Fruit fly (Drosophila melanogaster): ENCODE data around the gene Mpi.

Gene Mpi

dm6 chr3R:9800644-9801330 is 41.4 kb downstream of the Mpi start, which contains the start of the genes CG9467 and CG8526:
Gene CG9467 (minus strand): TSS chr3R:9801026.
Gene CG8526 (plus strand): TSS chr3R:9801280.
- no peak; the same call in 1 of the 2 replicates for TF ChIP-seq stc (GFP tag; IDR thresholded peaks at IDR 0.05)
- TF ChIP-seq CG14441 (GFP tag; IDR thresholded peaks at IDR 0.05): peak; percentile 58
- TF ChIP-seq CG4404 (GFP tag; IDR thresholded peaks at IDR 0.05): peak; percentile 68
- peak; percentile 24; the same call in 1 of the 2 replicates for TF ChIP-seq crol (GFP tag; IDR thresholded peaks at IDR 0.05)
- TF ChIP-seq Med (GFP tag): peak; percentile 80
- no peak for TF ChIP-seq toy (GFP tag; IDR thresholded peaks at IDR 0.05)
- TF ChIP-seq chn (GFP tag; optimal IDR thresholded peaks at IDR 0.05): peak; percentile 44
- no peak for TF ChIP-seq CG17568 (GFP tag; optimal IDR thresholded peaks at IDR 0.05)
- peak; percentile 73 for TF ChIP-seq vnd (GFP tag; IDR thresholded peaks at IDR 0.05; ENCODE audit: partially characterized antibody)
- TF ChIP-seq CG17361 (GFP tag; IDR thresholded peaks at IDR 0.05): peak; percentile 87
- peak; percentile 76 for TF ChIP-seq CG7928 (GFP tag; optimal IDR thresholded peaks at IDR 0.05)
- TF ChIP-seq CG2712 (tag; optimal IDR thresholded peaks at IDR 0.05): peak; percentile 80
- TF ChIP-seq CG15601 (tag; optimal IDR thresholded peaks at IDR 0.05): peak; percentile 65
- TF ChIP-seq CG17328 (GFP tag; IDR thresholded peaks at IDR 0.05): no peak
- TF ChIP-seq CG4424 (GFP tag; optimal IDR thresholded peaks at IDR 0.05): peak; percentile 76
- peak; percentile 49 for TF ChIP-seq caup (GFP tag; optimal IDR thresholded peaks at IDR 0.05; ENCODE audit: severe bottlenecking)
- TF ChIP-seq inv (GFP tag; IDR thresholded peaks at IDR 0.05; ENCODE audit: partially characterized antibody): peak; percentile 73
- peak; percentile 15 for TF ChIP-seq pum (GFP tag; optimal IDR thresholded peaks at IDR 0.05)
- peak in 1 of 2 experiments; percentile 48 for TF ChIP-seq bsh (GFP tag; optimal IDR thresholded peaks at IDR 0.05)
- TF ChIP-seq CG11695 (GFP tag; IDR thresholded peaks at IDR 0.05): peak; percentile 23; the same call in 1 of the 3 replicates
- peak; percentile 79 for TF ChIP-seq trem (tag; optimal IDR thresholded peaks at IDR 0.05)
- peak; percentile 2 for TF ChIP-seq maf-S (GFP tag; optimal IDR thresholded peaks at IDR 0.05)
- TF ChIP-seq CG2129 (GFP tag; IDR thresholded peaks at IDR 0.05; ENCODE audit: partially characterized antibody): peak; percentile 66
- no peak for TF ChIP-seq dan (GFP tag; IDR thresholded peaks at IDR 0.05)
- TF ChIP-seq Taf1 (GFP tag; IDR thresholded peaks at IDR 0.05): peak; percentile 21; the same call in 1 of the 2 replicates
- peak; percentile 23 for TF ChIP-seq CG1647 (GFP tag; optimal IDR thresholded peaks at IDR 0.05)
- peak; percentile 70; the same call in 1 of the 3 replicates for TF ChIP-seq hb (GFP tag; IDR thresholded peaks at IDR 0.05; ENCODE audit: partially characterized antibody)
- TF ChIP-seq CG15073 (GFP tag; optimal IDR thresholded peaks at IDR 0.05): peak; percentile 54
- peak; percentile 44 for TF ChIP-seq Sry-β (GFP tag; optimal IDR thresholded peaks at IDR 0.05)
- peak; percentile 84 for TF ChIP-seq CG10462 (GFP tag; optimal IDR thresholded peaks at IDR 0.05)
- TF ChIP-seq BEAF-32 (GFP tag; optimal IDR thresholded peaks at IDR 0.05): peak; percentile 89
- TF ChIP-seq CG8924 (tag; optimal IDR thresholded peaks at IDR 0.05): peak; percentile 77
- peak; percentile 90 for TF ChIP-seq Scr (GFP tag; IDR thresholded peaks at IDR 0.05; ENCODE audit: partially characterized antibody)
- peak in 1 of 2 experiments; percentile 37 for TF ChIP-seq insv (GFP tag; optimal IDR thresholded peaks at IDR 0.05)
- peak; percentile 61; the same call in 1 of the 3 replicates for TF ChIP-seq dysf (GFP tag; IDR thresholded peaks at IDR 0.05)
- peak; percentile 13 for TF ChIP-seq tup (GFP tag; optimal IDR thresholded peaks at IDR 0.05)
- peak; percentile 75 for TF ChIP-seq lilli (GFP tag; optimal IDR thresholded peaks at IDR 0.05)
- TF ChIP-seq CG6175 (GFP tag; IDR thresholded peaks at IDR 0.05): no peak
- TF ChIP-seq CG32772 (GFP tag; IDR thresholded peaks at IDR 0.05): peak; percentile 51; the same call in 1 of the 2 replicates
- TF ChIP-seq CG13775 (GFP tag; optimal IDR thresholded peaks at IDR 0.05): peak; percentile 76
- TF ChIP-seq CG15514 (GFP tag; optimal IDR thresholded peaks at IDR 0.05): peak; percentile 61
- peak; percentile 54; the same call in 1 of the 2 replicates for TF ChIP-seq CG10366 (GFP tag; IDR thresholded peaks at IDR 0.05)
- 0 out of 2 replicates have a peak, but pooled peaks have one; percentile 6 for TF ChIP-seq CG4730 (GFP tag; IDR thresholded peaks at IDR 0.05)
- TF ChIP-seq CG11093 (GFP tag; IDR thresholded peaks at IDR 0.05): 0 out of 3 replicates have a peak, but pooled peaks have one; percentile 41
- TF ChIP-seq CG32532 (GFP tag; IDR thresholded peaks at IDR 0.05): peak; percentile 69
- peak; percentile 37 for TF ChIP-seq CG3065 (GFP tag; optimal IDR thresholded peaks at IDR 0.05)
- 0 out of 3 replicates have a peak, but pooled peaks have one; percentile 51 for TF ChIP-seq ase (GFP tag; IDR thresholded peaks at IDR 0.05)
- TF ChIP-seq HLH3B (GFP tag; IDR thresholded peaks at IDR 0.05): peak; percentile 41; the same call in 1 of the 2 replicates

Data from whole organism, embryonic.